Fruit fly (Drosophila melanogaster) whole organism, adult: ENCODE results near the gene CG10663.

Experiments
- CG14711 ChIP-seq: fragments of 200-800 bp; sonication (Bioruptor generic); optimal IDR thresholded peaks from 2 replicates; lab custom pipeline; 2018; ENCODE audit warnings: missing biosample characterization, mild to moderate bottlenecking, missing genetic modification characterization, moderate library complexity
- CG5204 ChIP-seq: fragments of 200-800 bp; sonication (Bioruptor generic); optimal IDR thresholded peaks from 2 replicates; lab custom pipeline; 2016; ENCODE audit warnings: missing biosample characterization, missing genetic modification characterization
- Crg-1 ChIP-seq: fragments of 200-800 bp; sonication (Bioruptor generic); optimal IDR thresholded peaks from 2 replicates; lab custom pipeline; 2016; ENCODE audit warnings: missing biosample characterization, missing genetic modification characterization
- cnc ChIP-seq, 2 experiments: fragments of >200 bp; optimal IDR thresholded peaks; 2 replicates each; lab custom pipeline; 2017

dm6 chr3L:12496428-12497344, 11.9 kb upstream of the CG10663 start, which contains the start of gene CG10657:
- TF ChIP-seq cnc (optimal IDR thresholded peaks at IDR 0.05; lab: Kevin White, UChicago) (no peak), CG14711 (tag; lab: Kevin White, UChicago) (no peak), Crg-1 (no peak), CG5204 (GFP tag; lab: Kevin White, UChicago) (no peak)
